Worm (Caenorhabditis elegans): Measurements from ENCODE around the gene try-9.

The try-9 gene

DNA sequence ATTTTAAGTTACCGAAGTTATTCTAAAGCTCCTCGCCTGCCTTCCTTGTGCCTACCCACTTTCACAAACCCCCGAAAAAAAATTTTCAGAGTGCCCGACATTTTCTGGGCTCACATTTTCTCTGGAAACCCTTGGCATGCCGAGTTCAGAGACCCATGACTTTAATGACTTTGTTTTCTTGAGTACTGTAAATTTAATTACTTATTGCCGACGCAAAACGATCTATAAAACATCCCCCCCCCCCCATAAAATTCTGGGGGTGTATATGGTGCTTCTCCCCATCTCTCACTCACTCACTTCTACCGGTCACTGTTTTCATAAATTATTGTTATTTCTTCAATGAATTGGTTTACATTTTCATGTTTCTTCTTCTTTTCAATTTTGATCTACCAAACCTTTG lies at the start of gene try-9:
try-9 (plus strand) TSS at position 301 of the 400 bp plus-strand sequence.
- no peak for TF ChIP-seq elt-4 (tag; optimal IDR thresholded peaks at IDR 0.05)

DNA sequence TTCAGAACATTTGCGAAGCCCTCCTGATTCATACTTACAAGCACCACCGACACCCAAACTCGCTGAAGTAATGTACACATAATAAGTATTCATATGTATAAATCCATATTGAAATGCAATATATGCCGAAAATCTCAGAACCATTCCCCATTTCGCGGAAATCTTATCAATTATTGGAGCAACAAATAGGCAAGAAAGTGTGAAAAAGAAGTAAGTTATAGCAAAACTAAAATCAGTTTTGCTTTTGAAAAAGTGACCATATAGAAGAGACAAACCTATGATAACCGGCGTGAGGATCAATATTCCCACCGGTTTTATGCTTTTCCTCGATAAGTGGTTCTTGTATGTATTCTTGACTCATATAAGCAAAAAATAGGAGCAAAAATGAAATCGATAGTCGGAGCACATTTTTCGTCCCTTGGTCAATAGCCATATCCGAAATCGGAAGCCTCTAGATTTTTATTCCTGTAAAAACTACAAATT lies 48.4 kb upstream of the try-9 start, which contains the start of gene Y52E8A.6:
Y52E8A.6 (minus strand) TSS at position 433 of the 483 bp plus-strand sequence.
- TF ChIP-seq eyg-1 (tag; optimal IDR thresholded peaks at IDR 0.05) (no peak), K09A11.1 (tag; optimal IDR thresholded peaks at IDR 0.05; ENCODE audit: insufficient read depth) (no peak), ztf-16 (tag; optimal IDR thresholded peaks at IDR 0.05) (no peak), ceh-14 (tag; optimal IDR thresholded peaks at IDR 0.05) (no peak), nhr-232 (tag; optimal IDR thresholded peaks at IDR 0.05) (no peak), unc-42 (tag; optimal IDR thresholded peaks at IDR 0.05) (no peak), ceh-9 (tag; optimal IDR thresholded peaks at IDR 0.05) (no peak), sox-2 (GFP tag; IDR thresholded peaks at IDR 0.05) (no peak), hlh-15 (tag; optimal IDR thresholded peaks at IDR 0.05) (no peak), pat-9 (tag; optimal IDR thresholded peaks at IDR 0.05) (no peak), ahr-1 (tag; optimal IDR thresholded peaks at IDR 0.05) (no peak), rnt-1 (tag; optimal IDR thresholded peaks at IDR 0.05) (no peak), pag-3 (tag; optimal IDR thresholded peaks at IDR 0.05; ENCODE audit: borderline replicate concordance) (no peak)

DNA sequence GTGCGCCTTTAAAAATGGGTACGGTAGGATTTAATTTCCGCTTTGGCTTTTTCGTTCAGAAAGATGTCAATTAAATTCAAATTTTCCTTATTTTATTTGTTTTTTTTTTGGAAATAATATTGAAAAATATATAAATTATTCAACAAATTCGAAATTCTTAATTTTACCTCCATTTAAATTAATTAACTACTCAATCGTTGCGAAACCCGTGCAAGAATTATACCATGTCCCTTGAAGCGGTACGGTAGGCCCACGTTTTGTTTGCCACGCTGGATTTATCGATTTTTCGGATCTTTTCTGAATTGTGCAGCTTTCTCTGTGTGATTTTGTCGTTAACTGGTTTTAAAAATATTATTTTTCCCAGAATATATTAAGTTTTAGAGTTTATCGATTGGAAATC lies 47.6 kb upstream of the try-9 start, which contains the start of gene Y52E8A.2:
Y52E8A.2 (plus strand) TSS at position 382 of the 400 bp plus-strand sequence.
- TF ChIP-seq ceh-30 (tag; optimal IDR thresholded peaks at IDR 0.05) (no peak), ceh-6 (GFP tag; optimal IDR thresholded peaks at IDR 0.05) (no peak), K09A11.1 (tag; optimal IDR thresholded peaks at IDR 0.05; ENCODE audit: insufficient read depth) (no peak), gmeb-2 (tag; optimal IDR thresholded peaks at IDR 0.05) (no peak), hlh-30 (tag; optimal IDR thresholded peaks at IDR 0.05; ENCODE audit: insufficient read depth) (no peak), rnt-1 (tag; optimal IDR thresholded peaks at IDR 0.05) (no peak), ahr-1 (tag; optimal IDR thresholded peaks at IDR 0.05) (no peak), che-1 (tag; optimal IDR thresholded peaks at IDR 0.05) (no peak), C08G9.2 (tag; optimal IDR thresholded peaks at IDR 0.05) (no peak), K02D7.2 (tag; optimal IDR thresholded peaks at IDR 0.05) (no peak), ceh-24 (tag; optimal IDR thresholded peaks at IDR 0.05) (no peak), T23F11.4 (GFP tag; optimal IDR thresholded peaks at IDR 0.05) (no peak), hlh-13 (GFP tag; optimal IDR thresholded peaks at IDR 0.05) (no peak), pax-1 (tag; optimal IDR thresholded peaks at IDR 0.05) (no peak), nhr-11 (tag; optimal IDR thresholded peaks at IDR 0.05) (no peak), hlh-6 (tag; optimal IDR thresholded peaks at IDR 0.05) (no peak), lin-11 (tag; optimal IDR thresholded peaks at IDR 0.05) (no peak), unc-42 (tag; optimal IDR thresholded peaks at IDR 0.05) (no peak)

DNA sequence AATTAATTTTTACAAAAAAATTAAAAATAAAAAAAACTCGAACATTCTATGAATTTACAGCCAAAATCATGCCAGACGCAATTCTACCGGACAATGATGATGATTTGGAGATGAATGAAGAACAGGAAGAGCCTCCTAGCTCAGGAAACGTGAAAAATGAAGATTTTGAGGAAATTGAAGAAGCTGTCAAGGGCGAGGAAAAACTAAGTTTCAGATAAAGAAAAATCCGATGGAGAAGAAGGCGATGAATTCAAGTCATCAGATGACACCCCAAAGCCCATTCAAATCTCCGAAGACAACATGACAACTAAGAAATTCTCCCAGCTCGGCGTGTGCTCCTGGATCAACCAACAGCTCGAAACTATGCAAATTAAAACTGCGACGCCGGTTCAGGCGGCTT lies 46.3 kb upstream of the try-9 start, which contains the start of gene Y52E8A.1:
Y52E8A.1 (plus strand) TSS at position 301 of the 400 bp plus-strand sequence.
- TF ChIP-seq elt-4 (tag; optimal IDR thresholded peaks at IDR 0.05) (no peak), hlh-15 (tag; optimal IDR thresholded peaks at IDR 0.05) (no peak), mec-3 (tag; optimal IDR thresholded peaks at IDR 0.05; ENCODE audit: borderline replicate concordance) (no peak), tbx-2 (tag; optimal IDR thresholded peaks at IDR 0.05) (no peak), ceh-18 (tag; optimal IDR thresholded peaks at IDR 0.05) (no peak), lim-6 (tag; optimal IDR thresholded peaks at IDR 0.05) (no peak), ceh-34 (tag; optimal IDR thresholded peaks at IDR 0.05) (no peak), ahr-1 (tag; optimal IDR thresholded peaks at IDR 0.05) (no peak), fkh-10 (GFP tag; optimal IDR thresholded peaks at IDR 0.05) (no peak), fax-1 (tag; optimal IDR thresholded peaks at IDR 0.05) (no peak), ceh-19 (GFP tag; optimal IDR thresholded peaks at IDR 0.05) (no peak)

All from whole organism, late embryonic.